Fruit fly (Drosophila melanogaster) Kc167 (cell line): ENCODE results near the gene Muc18B.

Source experiments
- Myc ChIP-seq: fragments of >200 bp; optimal IDR thresholded peaks from 2 replicates; lab custom pipeline; 2017; ENCODE audit warnings: missing external identifiers
- Sin3A ChIP-seq: fragments of >200 bp; optimal IDR thresholded peaks from 2 replicates; lab custom pipeline; 2018; ENCODE audit warnings: missing external identifiers
- h ChIP-seq: fragments of >200 bp; optimal IDR thresholded peaks from 3 replicates; lab custom pipeline; 2018; ENCODE audit warnings: missing external identifiers
- insv ChIP-seq: fragments of >200 bp; optimal IDR thresholded peaks from 3 replicates; lab custom pipeline; 2018; ENCODE audit warnings: missing external identifiers
- psq ChIP-seq: fragments of >200 bp; optimal IDR thresholded peaks from 2 replicates; lab custom pipeline; 2017; ENCODE audit warnings: missing external identifiers
- ttk ChIP-seq: sonication (Bioruptor generic); optimal IDR thresholded peaks from 2 replicates; lab custom pipeline; 2017; ENCODE audit warnings: missing external identifiers

Muc18B gene

dm6 chrX:19248426-19249217 lies 33.3 kb downstream of the Muc18B start, which contains the start of gene Hs3st-B:
Hs3st-B (plus strand) TSS chrX:19248639.
- TF ChIP-seq psq (lab: Kevin White, UChicago) (no peak), Sin3A (lab: Kevin White, UChicago) (no peak), h (lab: Kevin White, UChicago) (no peak), ttk (lab: Kevin White, UChicago) (no peak), Myc (lab: Kevin White, UChicago) (no peak), insv (lab: Kevin White, UChicago) (no peak)

- TF ChIP-seq Sin3A (lab: Kevin White, UChicago) (no peak), psq (lab: Kevin White, UChicago) (no peak), h (lab: Kevin White, UChicago) (no peak), Myc (lab: Kevin White, UChicago) (no peak), insv (lab: Kevin White, UChicago) (no peak), ttk (lab: Kevin White, UChicago) (no peak)
These were observed 34.0 kb downstream of the Muc18B start for dm6 chrX:19249339-19249738.

- TF ChIP-seq ttk (lab: Kevin White, UChicago): no peak
These were observed 34.8 kb downstream of the Muc18B start for dm6 chrX:19250151-19250550.

- TF ChIP-seq Sin3A (lab: Kevin White, UChicago) (no peak), psq (lab: Kevin White, UChicago) (no peak), insv (lab: Kevin White, UChicago) (no peak), h (lab: Kevin White, UChicago) (no peak), ttk (lab: Kevin White, UChicago) (no peak), Myc (lab: Kevin White, UChicago) (no peak)
These were observed 44.7 kb downstream of the Muc18B start for dm6 chrX:19259802-19260695.

dm6 chrX:19260696-19260989 lies 45.3 kb downstream of the Muc18B start:
- TF ChIP-seq ttk (lab: Kevin White, UChicago) (no peak), psq (lab: Kevin White, UChicago) (no peak), h (lab: Kevin White, UChicago) (no peak), Sin3A (lab: Kevin White, UChicago) (no peak), insv (lab: Kevin White, UChicago) (no peak), Myc (lab: Kevin White, UChicago) (no peak)

- TF ChIP-seq h (lab: Kevin White, UChicago) (no peak), ttk (lab: Kevin White, UChicago) (no peak), Myc (lab: Kevin White, UChicago) (no peak)
These were observed 45.8 kb downstream of the Muc18B start, which contains the start of gene rictor for dm6 chrX:19261071-19261470. rictor (minus strand) TSS chrX:19261240.

dm6 chrX:19261528-19262102 lies 46.3 kb downstream of the Muc18B start, which contains the start of gene Vav:
Vav (plus strand) TSS chrX:19261820.
- TF ChIP-seq insv (lab: Kevin White, UChicago) (no peak), h (lab: Kevin White, UChicago) (no peak), psq (lab: Kevin White, UChicago) (no peak), ttk (lab: Kevin White, UChicago) (no peak), Myc (lab: Kevin White, UChicago) (no peak), Sin3A (lab: Kevin White, UChicago) (no peak)

- TF ChIP-seq ttk (lab: Kevin White, UChicago) (no peak), h (lab: Kevin White, UChicago) (no peak), Myc (lab: Kevin White, UChicago) (no peak), insv (lab: Kevin White, UChicago) (no peak), psq (lab: Kevin White, UChicago) (no peak), Sin3A (lab: Kevin White, UChicago) (no peak)
These were observed 47.2 kb downstream of the Muc18B start for dm6 chrX:19262553-19262952.

- no peak for TF ChIP-seq h (lab: Kevin White, UChicago)
- TF ChIP-seq Sin3A (lab: Kevin White, UChicago): no peak
- TF ChIP-seq psq (lab: Kevin White, UChicago): no peak
- TF ChIP-seq Myc (lab: Kevin White, UChicago): no peak
- TF ChIP-seq insv (lab: Kevin White, UChicago): no peak
- no peak for TF ChIP-seq ttk (lab: Kevin White, UChicago)
These were observed 49.1 kb downstream of the Muc18B start for dm6 chrX:19264396-19264795.

dm6 chrX:19265802-19266479 lies 50.6 kb downstream of the Muc18B start:
- TF ChIP-seq ttk (lab: Kevin White, UChicago): no peak
- TF ChIP-seq Myc (lab: Kevin White, UChicago): no peak
- TF ChIP-seq h (lab: Kevin White, UChicago): no peak
- no peak for TF ChIP-seq Sin3A (lab: Kevin White, UChicago)
- TF ChIP-seq insv (lab: Kevin White, UChicago): no peak
- no peak for TF ChIP-seq psq (lab: Kevin White, UChicago)
